Fruit fly (Drosophila melanogaster) whole organism: Measurements from ENCODE around the gene Slimp.

Experiments used
- CG8478 ChIP-seq: fragments of >200 bp; optimal IDR thresholded peaks from 2 replicates; lab custom pipeline; 2018; ENCODE audit warnings: inconsistent platforms
- Dll ChIP-seq: fragments of >200 bp; optimal IDR thresholded peaks from 2 replicates; lab custom pipeline; 2017
- EcR ChIP-seq, 2 experiments: fragments of >200 bp; optimal IDR thresholded peaks; 2 replicates each; lab custom pipeline; 2017; ENCODE audit warnings: missing biosample characterization in 2 of 2, missing genetic modification characterization in 2 of 2, missing genetic modification reagents in 2 of 2
- pan ChIP-seq: fragments of >200 bp; optimal IDR thresholded peaks from 2 replicates; lab custom pipeline; 2017
- psq ChIP-seq: fragments of >200 bp; optimal IDR thresholded peaks from 2 replicates; lab custom pipeline; 2017
- usp ChIP-seq: fragments of >200 bp; optimal IDR thresholded peaks from 2 replicates; lab custom pipeline; 2017; ENCODE audit warnings: missing biosample characterization, missing genetic modification characterization, mixed read lengths

DNA sequence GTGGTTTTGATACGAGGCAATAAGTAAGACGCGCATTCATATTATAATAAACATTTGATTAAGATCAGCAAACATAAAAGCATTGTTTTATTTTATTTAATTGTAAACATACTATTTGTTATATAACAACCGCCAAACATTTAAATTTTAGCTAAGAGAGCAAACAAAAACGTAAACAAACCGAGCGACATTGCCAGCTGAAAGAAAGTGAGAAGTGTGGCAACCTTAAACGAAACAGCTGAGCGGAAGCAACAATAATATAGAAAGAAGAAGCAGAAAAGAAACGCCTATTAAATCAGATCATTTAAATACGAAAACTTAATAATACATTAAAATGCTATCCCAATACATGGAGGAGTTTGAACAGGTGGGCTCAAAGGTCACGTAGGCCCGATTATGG, 14.2 kb downstream of the Slimp start, which contains the start of gene Sec10:
- TF ChIP-seq pan (no peak), usp (no peak), Dll (no peak), CG8478 (lab: Kevin White, UChicago) (no peak), psq (lab: Kevin White, UChicago) (no peak), EcR (GFP tag; optimal IDR thresholded peaks at IDR 0.05; lab: Kevin White, UChicago) (no peak)
